Fruit fly (Drosophila melanogaster) whole organism, embryonic: ENCODE measurements around the gene Glut4EF.

Experiments used
- B-H1 ChIP-seq: fragments of 200-800 bp; sonication (Bioruptor generic); IDR thresholded peaks from 3 replicates; pipeline ENCODE4 v1.3.6; 2022; ENCODE audit warnings: missing biosample characterization, missing genetic modification characterization
- Bgb ChIP-seq: fragments of 200-800 bp; sonication (Bioruptor generic); IDR thresholded peaks from 2 replicates; pipeline ENCODE4 v1.3.6; 2022; ENCODE audit warnings: missing biosample characterization, missing genetic modification characterization; ENCODE audit not compliant: partially characterized antibody
- CG11504 ChIP-seq: fragments of 200-800 bp; sonication (Bioruptor generic); optimal IDR thresholded peaks from 3 replicates; lab custom pipeline; 2019; ENCODE audit warnings: missing biosample characterization, mild to moderate bottlenecking, missing genetic modification characterization, moderate library complexity
- CG11560 ChIP-seq: fragments of 200-800 bp; sonication (Bioruptor generic); IDR thresholded peaks from 3 replicates; pipeline ENCODE4 v1.3.6; 2022; ENCODE audit warnings: missing biosample characterization, missing genetic modification characterization
- CG12104 ChIP-seq: fragments of 200-800 bp; sonication (Bioruptor generic); optimal IDR thresholded peaks from 3 replicates; lab custom pipeline; 2016; ENCODE audit warnings: missing biosample characterization, missing genetic modification characterization
- CG12744 ChIP-seq: fragments of 200-800 bp; sonication (Bioruptor generic); optimal IDR thresholded peaks from 2 replicates; lab custom pipeline; 2016; ENCODE audit warnings: missing biosample characterization, missing genetic modification characterization
- CG15011 ChIP-seq: fragments of 200-800 bp; sonication (Bioruptor generic); optimal IDR thresholded peaks from 3 replicates; lab custom pipeline; 2018; ENCODE audit warnings: missing biosample characterization, mild to moderate bottlenecking, missing genetic modification characterization
- CG1603 ChIP-seq: fragments of 200-800 bp; sonication (Bioruptor generic); optimal IDR thresholded peaks from 2 replicates; lab custom pipeline; 2019; ENCODE audit warnings: missing biosample characterization, mild to moderate bottlenecking, missing genetic modification characterization, moderate library complexity
- CG17912 ChIP-seq: fragments of 200-800 bp; sonication (Bioruptor generic); optimal IDR thresholded peaks from 2 replicates; lab custom pipeline; 2018; ENCODE audit warnings: missing biosample characterization, mild to moderate bottlenecking, missing genetic modification characterization
- CG2678 ChIP-seq: fragments of 200-800 bp; sonication (Bioruptor generic); optimal IDR thresholded peaks from 3 replicates; lab custom pipeline; 2019; ENCODE audit warnings: missing biosample characterization, mild to moderate bottlenecking, missing genetic modification characterization, moderate library complexity
- CG2889 ChIP-seq: fragments of 200-800 bp; sonication (Bioruptor generic); IDR thresholded peaks from 3 replicates; pipeline ENCODE4 v1.3.6; 2022; ENCODE audit warnings: missing biosample characterization, missing genetic modification characterization
- CG33213 ChIP-seq: fragments of 200-800 bp; sonication (Bioruptor generic); optimal IDR thresholded peaks from 3 replicates; lab custom pipeline; 2016; ENCODE audit warnings: missing biosample characterization, missing genetic modification characterization
- CG4328 ChIP-seq: fragments of 200-800 bp; sonication (Bioruptor generic); optimal IDR thresholded peaks from 3 replicates; lab custom pipeline; 2017; ENCODE audit warnings: missing biosample characterization, missing genetic modification reagents, missing genetic modification characterization
- CG6175 ChIP-seq: fragments of 200-800 bp; sonication (Bioruptor generic); IDR thresholded peaks from 3 replicates; pipeline ENCODE4 v1.3.6; 2022; ENCODE audit warnings: missing biosample characterization, missing genetic modification characterization
- CG7271 ChIP-seq: fragments of 200-800 bp; sonication (Bioruptor generic); optimal IDR thresholded peaks from 2 replicates; lab custom pipeline; 2018; ENCODE audit warnings: missing biosample characterization, mild to moderate bottlenecking, missing genetic modification characterization, moderate library complexity
- CG7839 ChIP-seq: fragments of 200-800 bp; sonication (Bioruptor generic); optimal IDR thresholded peaks from 3 replicates; lab custom pipeline; 2018; ENCODE audit warnings: missing biosample characterization, mild to moderate bottlenecking, missing genetic modification characterization, moderate library complexity
- CG8281 ChIP-seq: fragments of 200-800 bp; sonication (Bioruptor generic); optimal IDR thresholded peaks from 2 replicates; lab custom pipeline; 2018; ENCODE audit warnings: missing biosample characterization, mild to moderate bottlenecking, missing genetic modification characterization, moderate library complexity
- Dad ChIP-seq: fragments of 200-800 bp; sonication (Bioruptor generic); optimal IDR thresholded peaks from 3 replicates; lab custom pipeline; 2016; ENCODE audit warnings: missing biosample characterization, missing genetic modification characterization
- Doc3 ChIP-seq: fragments of 200-800 bp; sonication (Bioruptor generic); IDR thresholded peaks from 3 replicates; pipeline ENCODE4 v1.3.6; 2022; ENCODE audit warnings: missing biosample characterization, missing genetic modification characterization; ENCODE audit not compliant: partially characterized antibody
- Ets65A ChIP-seq: fragments of 200-800 bp; sonication (Bioruptor generic); peaks from one replicate; lab custom pipeline; 2016; ENCODE audit warnings: missing biosample characterization, missing genetic modification characterization
- Hmr ChIP-seq: fragments of 200-800 bp; sonication (Bioruptor generic); optimal IDR thresholded peaks from 3 replicates; lab custom pipeline; 2017; ENCODE audit warnings: mild to moderate bottlenecking, missing biosample characterization, missing genetic modification reagents, missing genetic modification characterization
- Hr78 ChIP-seq, 2 experiments: fragments of 200-800 bp in 1 of 2; fragments of >200 bp in 1 of 2; sonication (Bioruptor generic) in 1 of 2; optimal IDR thresholded peaks; 2 replicates each; lab custom pipeline; 2017 to 2019; ENCODE audit warnings: missing biosample characterization in 2 of 2, missing genetic modification characterization in 2 of 2, mild to moderate bottlenecking in 1 of 2, moderate library complexity in 1 of 2
- NC2β ChIP-seq: fragments of 200-800 bp; sonication (Bioruptor generic); optimal IDR thresholded peaks from 2 replicates; lab custom pipeline; 2016; ENCODE audit warnings: missing biosample characterization, missing genetic modification characterization
- Nf-YC ChIP-seq: fragments of 200-800 bp; optimal IDR thresholded peaks from 3 replicates; lab custom pipeline; 2019; ENCODE audit warnings: missing biosample characterization, mild to moderate bottlenecking, missing genetic modification characterization, moderate library complexity
- NfI ChIP-seq: fragments of 200-800 bp; sonication (Bioruptor generic); optimal IDR thresholded peaks from 3 replicates; lab custom pipeline; 2018; ENCODE audit warnings: missing biosample characterization, mild to moderate bottlenecking, missing genetic modification characterization, moderate library complexity
- Pdp1 ChIP-seq, 2 experiments: fragments of 200-800 bp; sonication (Bioruptor generic); optimal IDR thresholded peaks; 3 replicates each; lab custom pipeline; 2016; ENCODE audit warnings: missing biosample characterization in 2 of 2, missing genetic modification characterization in 2 of 2, mild to moderate bottlenecking in 1 of 2, moderate library complexity in 1 of 2
- Ssrp ChIP-seq: fragments of 200-800 bp; sonication (Bioruptor generic); optimal IDR thresholded peaks from 2 replicates; lab custom pipeline; 2018; ENCODE audit warnings: missing biosample characterization, mild to moderate bottlenecking, missing genetic modification characterization, moderate library complexity
- Xrp1 ChIP-seq: fragments of 200-800 bp; sonication (Bioruptor generic); IDR thresholded peaks from 2 replicates; pipeline ENCODE4 v1.3.6; 2022; ENCODE audit warnings: missing biosample characterization, missing genetic modification characterization
- btn ChIP-seq: fragments of 200-800 bp; sonication (Bioruptor generic); optimal IDR thresholded peaks from 2 replicates; lab custom pipeline; 2016; ENCODE audit warnings: missing biosample characterization, missing genetic modification characterization
- cad ChIP-seq: fragments of >200 bp; optimal IDR thresholded peaks from 2 replicates; lab custom pipeline; 2017; ENCODE audit warnings: missing biosample characterization, missing genetic modification characterization
- dm ChIP-seq: fragments of 200-800 bp; sonication (Bioruptor generic); optimal IDR thresholded peaks from 3 replicates; lab custom pipeline; 2016; ENCODE audit warnings: missing biosample characterization, missing genetic modification characterization
- fru ChIP-seq: fragments of >200 bp; optimal IDR thresholded peaks from 2 replicates; lab custom pipeline; 2017
- ftz-f1 ChIP-seq: fragments of 200-800 bp; sonication (Bioruptor generic); optimal IDR thresholded peaks from 2 replicates; lab custom pipeline; 2016; ENCODE audit warnings: missing biosample characterization, missing genetic modification characterization
- gfzf ChIP-seq: fragments of 200-800 bp; sonication (Bioruptor generic); optimal IDR thresholded peaks from 2 replicates; lab custom pipeline; 2016; ENCODE audit warnings: missing biosample characterization, mild to moderate bottlenecking, missing genetic modification characterization, moderate library complexity
- insv ChIP-seq, 2 experiments: fragments of 200-800 bp; sonication (Bioruptor generic); optimal IDR thresholded peaks; 3 replicates each; lab custom pipeline; 2016 to 2018; ENCODE audit warnings: missing biosample characterization in 2 of 2, missing genetic modification characterization in 2 of 2
- jing ChIP-seq: fragments of 200-800 bp; sonication (Bioruptor generic); optimal IDR thresholded peaks from 2 replicates; lab custom pipeline; 2018; ENCODE audit warnings: missing biosample characterization, mild to moderate bottlenecking, missing genetic modification characterization
- kah ChIP-seq: fragments of 200-800 bp; sonication (Bioruptor generic); optimal IDR thresholded peaks from 2 replicates; lab custom pipeline; 2018; ENCODE audit warnings: missing biosample characterization, mild to moderate bottlenecking, missing genetic modification characterization
- ken ChIP-seq: fragments of 200-800 bp; sonication (Bioruptor generic); IDR thresholded peaks from 3 replicates; pipeline ENCODE4 v1.3.6; 2022; ENCODE audit warnings: missing biosample characterization, missing genetic modification characterization
- lilli ChIP-seq: fragments of 200-800 bp; sonication (Bioruptor generic); optimal IDR thresholded peaks from 3 replicates; lab custom pipeline; 2016; ENCODE audit warnings: missing biosample characterization, missing genetic modification characterization
- lola ChIP-seq, 3 experiments: fragments of >200 bp in 2 of 3; fragments of 200-800 bp in 1 of 3; sonication (Bioruptor generic) in 1 of 3; optimal IDR thresholded peaks; 2 replicates each; lab custom pipeline; 2017 to 2019; ENCODE audit warnings: missing biosample characterization in 3 of 3, missing genetic modification characterization in 3 of 3, mild to moderate bottlenecking in 1 of 3, moderate library complexity in 1 of 3
- lov ChIP-seq, 2 experiments: fragments of 200-800 bp in 1 of 2; fragments of >200 bp in 1 of 2; sonication (Bioruptor generic) in 1 of 2; IDR thresholded peaks in 1 of 2; optimal IDR thresholded peaks in 1 of 2; 2 replicates in 1 of 2; 3 replicates in 1 of 2; pipeline versions ENCODE4 v1.3.6 to Lab custom; 2017 to 2022; ENCODE audit warnings: missing biosample characterization in 1 of 2, missing genetic modification characterization in 1 of 2
- luna ChIP-seq: fragments of 200-800 bp; sonication (Bioruptor generic); optimal IDR thresholded peaks from 2 replicates; lab custom pipeline; 2016; ENCODE audit warnings: missing biosample characterization, missing genetic modification characterization
- mld ChIP-seq: fragments of 200-800 bp; sonication (Bioruptor generic); IDR thresholded peaks from 3 replicates; pipeline ENCODE4 v1.3.6; 2022; ENCODE audit warnings: missing biosample characterization, missing genetic modification characterization; ENCODE audit not compliant: partially characterized antibody
- odd ChIP-seq: fragments of 200-800 bp; sonication (Bioruptor generic); optimal IDR thresholded peaks from 2 replicates; lab custom pipeline; 2017; ENCODE audit warnings: missing biosample characterization, mild to moderate bottlenecking, missing genetic modification characterization
- pb ChIP-seq: fragments of 200-800 bp; sonication (Bioruptor generic); optimal IDR thresholded peaks from 3 replicates; lab custom pipeline; 2016; ENCODE audit warnings: missing biosample characterization, missing genetic modification characterization
- salm ChIP-seq: fragments of 200-800 bp; sonication (Bioruptor generic); optimal IDR thresholded peaks from 2 replicates; lab custom pipeline; 2018; ENCODE audit warnings: missing biosample characterization, mild to moderate bottlenecking, missing genetic modification characterization
- sc ChIP-seq, 3 experiments: fragments of >200 bp in 2 of 3; fragments of 200-800 bp in 1 of 3; sonication (Bioruptor generic) in 1 of 3; optimal IDR thresholded peaks; 2 replicates in 2 of 3; 3 replicates in 1 of 3; lab custom pipeline; 2017; ENCODE audit warnings: mild to moderate bottlenecking in 1 of 3, missing biosample characterization in 1 of 3, missing genetic modification characterization in 1 of 3, missing genetic modification reagents in 1 of 3
- scrt ChIP-seq: fragments of 200-800 bp; sonication (Bioruptor generic); optimal IDR thresholded peaks from 2 replicates; lab custom pipeline; 2018; ENCODE audit warnings: missing biosample characterization, mild to moderate bottlenecking, missing genetic modification characterization, moderate library complexity
- sqz ChIP-seq: fragments of 200-800 bp; sonication (Bioruptor generic); optimal IDR thresholded peaks from 3 replicates; lab custom pipeline; 2018; ENCODE audit warnings: missing biosample characterization, mild to moderate bottlenecking, missing genetic modification characterization
- tin ChIP-seq: fragments of 200-800 bp; sonication (Bioruptor generic); optimal IDR thresholded peaks from 3 replicates; lab custom pipeline; 2016; ENCODE audit warnings: missing biosample characterization, missing genetic modification characterization

The Glut4EF gene

DNA sequence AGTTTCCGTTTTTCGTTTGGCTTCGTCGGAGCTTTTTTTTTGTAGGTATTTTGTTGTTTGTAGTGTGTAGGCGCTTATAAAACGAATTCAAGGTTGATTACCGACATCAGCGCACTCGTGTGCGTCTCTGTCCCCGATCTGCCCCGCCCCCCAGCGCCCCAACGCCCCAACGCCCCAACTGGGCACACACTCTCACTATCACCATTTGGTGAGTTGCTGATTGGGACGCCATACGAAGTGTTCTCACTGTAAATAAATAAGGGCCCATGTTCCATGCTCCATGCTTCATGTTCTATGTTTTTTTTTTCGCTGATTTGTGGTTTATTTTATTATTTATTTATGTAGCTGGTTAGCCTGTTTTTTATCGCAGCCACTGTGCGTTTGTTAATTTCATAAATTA lies 17.0 kb downstream of the Glut4EF start (continued):
- TF ChIP-seq scrt (GFP tag; lab: Kevin White, UChicago) = no peak
- TF ChIP-seq NfI (GFP tag; lab: Kevin White, UChicago) = no peak
- TF ChIP-seq luna (GFP tag; lab: Kevin White, UChicago) = no peak
- no peak for TF ChIP-seq CG4328 (GFP tag; lab: Kevin White, UChicago)
- no peak for TF ChIP-seq Bgb
- peak; percentile 58; the same call in 1 of the 3 replicates for TF ChIP-seq CG6175 (GFP tag; lab: Robert Waterston, UW)
- no peak for TF ChIP-seq sc (optimal IDR thresholded peaks at IDR 0.05; lab: Kevin White, UChicago)
- TF ChIP-seq sc (GFP tag; optimal IDR thresholded peaks at IDR 0.05; lab: Kevin White, UChicago) = no peak
- no peak for TF ChIP-seq pb (GFP tag; lab: Kevin White, UChicago)
- peak; percentile 35 for TF ChIP-seq Xrp1 (GFP tag; lab: Robert Waterston, UW)
- no peak for TF ChIP-seq B-H1 (GFP tag; lab: Robert Waterston, UW)
- TF ChIP-seq CG11504 (tag; lab: Kevin White, UChicago) = no peak
- no peak for TF ChIP-seq tin (GFP tag; lab: Kevin White, UChicago)
- no peak for TF ChIP-seq Ssrp (tag; lab: Kevin White, UChicago)
- TF ChIP-seq lola (GFP tag; optimal IDR thresholded peaks at IDR 0.05; lab: Kevin White, UChicago) = no peak
- TF ChIP-seq insv (GFP tag; optimal IDR thresholded peaks at IDR 0.05; lab: Kevin White, UChicago) = no peak
- TF ChIP-seq odd (GFP tag; lab: Kevin White, UChicago) = no peak
- TF ChIP-seq kah = no peak
- peak; percentile 27 for TF ChIP-seq Hmr (GFP tag; lab: Kevin White, UChicago)
- peak in 1 of 2 experiments; percentile 36 for TF ChIP-seq Hr78 (GFP tag; optimal IDR thresholded peaks at IDR 0.05; lab: Kevin White, UChicago)
- no peak for TF ChIP-seq CG7839 (tag; lab: Kevin White, UChicago)
- TF ChIP-seq btn (GFP tag; lab: Kevin White, UChicago) = no peak
- no peak for TF ChIP-seq Doc3 (GFP tag; lab: Robert Waterston, UW)
- TF ChIP-seq CG1603 (tag; lab: Kevin White, UChicago) = no peak
- no peak for TF ChIP-seq dm
- no peak for TF ChIP-seq CG33213
- no peak for TF ChIP-seq CG17912 (GFP tag; lab: Kevin White, UChicago)
- no peak for TF ChIP-seq CG12744 (GFP tag; lab: Kevin White, UChicago)
- no peak for TF ChIP-seq CG11560 (tag; lab: Robert Waterston, UW)
- TF ChIP-seq jing = no peak
- TF ChIP-seq cad = no peak
- peak; percentile 6 for TF ChIP-seq sqz (GFP tag; lab: Kevin White, UChicago)
- no peak for TF ChIP-seq NC2β (GFP tag; lab: Kevin White, UChicago)
- TF ChIP-seq Pdp1 (GFP tag; optimal IDR thresholded peaks at IDR 0.05; lab: Kevin White, UChicago) = peak in 1 of 2 experiments; percentile 24
- TF ChIP-seq fru (lab: Kevin White, UChicago) = no peak
- no peak for TF ChIP-seq CG15011
- no peak for TF ChIP-seq gfzf (GFP tag; lab: Kevin White, UChicago)
- no peak for TF ChIP-seq Ets65A (GFP tag; lab: Kevin White, UChicago)
- peak; percentile 50 for TF ChIP-seq ftz-f1 (GFP tag; lab: Kevin White, UChicago)
- no peak for TF ChIP-seq CG8281 (tag; lab: Kevin White, UChicago)
- no peak for TF ChIP-seq Dad (GFP tag; lab: Kevin White, UChicago)
- no peak for TF ChIP-seq lilli (GFP tag; lab: Kevin White, UChicago)
- TF ChIP-seq CG2889 = no peak
- no peak for TF ChIP-seq salm (tag; lab: Kevin White, UChicago)
- no peak for TF ChIP-seq mld
- TF ChIP-seq CG7271 (tag; lab: Kevin White, UChicago) = no peak
- no peak for TF ChIP-seq Nf-YC (tag; lab: Kevin White, UChicago)
- TF ChIP-seq CG12104 (GFP tag; lab: Kevin White, UChicago) = no peak
- no peak for TF ChIP-seq ken (GFP tag; lab: Robert Waterston, UW)
- no peak for TF ChIP-seq lov (optimal IDR thresholded peaks at IDR 0.05; lab: Kevin White, UChicago)
- no peak for TF ChIP-seq lov (GFP tag; IDR thresholded peaks at IDR 0.05; lab: Robert Waterston, UW)
- TF ChIP-seq CG2678 (tag; lab: Kevin White, UChicago) = no peak
